Worm (Caenorhabditis elegans): Measurements from ENCODE around the gene hog-1.

hog-1 gene

ce11 chrX:5829175-5829574, 24.9 kb downstream of the hog-1 start, which contains the start of gene acp-5:
TSS of gene acp-5 (plus strand) at chrX:5829435.
- TF ChIP-seq mxl-3 (GFP tag; optimal IDR thresholded peaks at IDR 0.05) (no peak), dmd-6 (GFP tag; IDR thresholded peaks at IDR 0.05) (0 out of 2 replicates have a peak, but pooled peaks have one; percentile 19), daf-16 (GFP tag; optimal IDR thresholded peaks at IDR 0.05) (no peak), daf-16 (tag; optimal IDR thresholded peaks at IDR 0.05) (peak; percentile 72), nhr-77 (tag; optimal IDR thresholded peaks at IDR 0.05) (peak; percentile 26), pqm-1 (tag; optimal IDR thresholded peaks at IDR 0.05) (peak; percentile 14), zfp-3 (GFP tag; conservative IDR thresholded peaks at IDR 0.05) (no peak), dve-1 (tag; optimal IDR thresholded peaks at IDR 0.05; ENCODE audit: insufficient read depth) (peak; percentile 42), nhr-28 (tag; optimal IDR thresholded peaks at IDR 0.05) (peak; percentile 92), lin-1 (GFP tag; IDR thresholded peaks at IDR 0.05) (no peak), ZK337.2 (GFP tag; IDR thresholded peaks at IDR 0.05) (no peak), hlh-11 (tag; optimal IDR thresholded peaks at IDR 0.05) (peak; percentile 42)

DNA sequence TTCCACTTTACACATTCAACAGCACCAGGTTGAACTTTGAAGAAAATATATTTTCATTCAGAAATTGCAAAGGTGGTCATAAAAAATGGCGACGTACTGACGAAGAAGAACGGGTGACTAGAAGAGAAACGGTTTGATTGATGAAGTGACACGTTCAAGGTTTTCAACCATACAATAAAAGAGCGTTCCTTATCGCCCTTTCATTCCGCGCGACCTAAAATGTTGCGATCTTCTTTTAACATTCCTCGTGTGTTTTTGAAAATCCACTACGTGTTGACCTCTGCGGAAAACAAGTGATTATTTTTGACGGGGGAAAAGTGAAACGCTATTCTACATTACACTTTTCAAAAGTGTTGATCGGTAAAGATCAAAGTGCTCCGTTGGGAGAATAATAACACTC, 26.0 kb downstream of the hog-1 start:
- peak; percentile 54 for TF ChIP-seq mxl-3 (GFP tag; optimal IDR thresholded peaks at IDR 0.05)
- TF ChIP-seq tra-1 (GFP tag; IDR thresholded peaks at IDR 0.05), result no peak
- no peak for TF ChIP-seq daf-8 (GFP tag; IDR thresholded peaks at IDR 0.05)
- TF ChIP-seq mep-1 (tag; optimal IDR thresholded peaks at IDR 0.05), result peak; percentile 28
- TF ChIP-seq daf-12 (tag; optimal IDR thresholded peaks at IDR 0.05), result no peak
- no peak for TF ChIP-seq lin-13 (GFP tag; optimal IDR thresholded peaks at IDR 0.05)
- no peak for TF ChIP-seq nhr-102 (tag; optimal IDR thresholded peaks at IDR 0.05)
- no peak for TF ChIP-seq nhr-48 (tag; optimal IDR thresholded peaks at IDR 0.05)
- TF ChIP-seq mdl-1 (tag; optimal IDR thresholded peaks at IDR 0.05), result peak in 1 of 2 experiments; percentile 67
- peak; percentile 70 for TF ChIP-seq hlh-30 (tag; optimal IDR thresholded peaks at IDR 0.05; ENCODE audit: insufficient read depth)
- peak; percentile 84 for TF ChIP-seq nhr-25 (tag; optimal IDR thresholded peaks at IDR 0.05; ENCODE audit: borderline replicate concordance, insufficient read depth)
- peak in 1 of 2 experiments; percentile 18 for TF ChIP-seq lsy-2 (tag; optimal IDR thresholded peaks at IDR 0.05)
- TF ChIP-seq aha-1 (tag), result peak; percentile 83
- no peak for TF ChIP-seq ces-1 (GFP tag; optimal IDR thresholded peaks at IDR 0.05)
- peak; percentile 30 for TF ChIP-seq hlh-11 (tag; optimal IDR thresholded peaks at IDR 0.05)
- no peak for TF ChIP-seq nhr-10 (tag; optimal IDR thresholded peaks at IDR 0.05)
- no peak for TF ChIP-seq jun-1 (tag; optimal IDR thresholded peaks at IDR 0.05)
- TF ChIP-seq daf-16 (GFP tag; optimal IDR thresholded peaks at IDR 0.05), result peak in 1 of 2 experiments; percentile 80
- TF ChIP-seq daf-16 (tag; optimal IDR thresholded peaks at IDR 0.05), result no peak
- TF ChIP-seq pqm-1 (tag; optimal IDR thresholded peaks at IDR 0.05), result no peak
- no peak for TF ChIP-seq madf-5 (GFP tag; IDR thresholded peaks at IDR 0.05)
- no peak for TF ChIP-seq lin-1 (GFP tag; IDR thresholded peaks at IDR 0.05)
- peak; percentile 72 for TF ChIP-seq nhr-28 (tag; optimal IDR thresholded peaks at IDR 0.05)
- TF ChIP-seq mdt-29 (GFP tag; IDR thresholded peaks at IDR 0.05), result no peak
- TF ChIP-seq F37D6.2 (tag; optimal IDR thresholded peaks at IDR 0.05), result no peak
- peak in 1 of 2 experiments; percentile 100 for TF ChIP-seq unc-62 (GFP tag; optimal IDR thresholded peaks at IDR 0.05 in 1 of 2)
- TF ChIP-seq unc-62 (tag; optimal IDR thresholded peaks at IDR 0.05), result no peak
- no peak for TF ChIP-seq zag-1 (tag; optimal IDR thresholded peaks at IDR 0.05)

- TF ChIP-seq unc-62 (GFP tag; optimal IDR thresholded peaks at IDR 0.05 in 1 of 2) (peak in 1 of 2 experiments; percentile 77), unc-62 (tag; optimal IDR thresholded peaks at IDR 0.05) (no peak), egl-43 (GFP tag; IDR thresholded peaks at IDR 0.05) (no peak), cey-2 (tag; optimal IDR thresholded peaks at IDR 0.05; ENCODE audit: borderline replicate concordance, insufficient read depth) (no peak)
These were observed 27.1 kb downstream of the hog-1 start for ce11 chrX:5826976-5827375.

DNA sequence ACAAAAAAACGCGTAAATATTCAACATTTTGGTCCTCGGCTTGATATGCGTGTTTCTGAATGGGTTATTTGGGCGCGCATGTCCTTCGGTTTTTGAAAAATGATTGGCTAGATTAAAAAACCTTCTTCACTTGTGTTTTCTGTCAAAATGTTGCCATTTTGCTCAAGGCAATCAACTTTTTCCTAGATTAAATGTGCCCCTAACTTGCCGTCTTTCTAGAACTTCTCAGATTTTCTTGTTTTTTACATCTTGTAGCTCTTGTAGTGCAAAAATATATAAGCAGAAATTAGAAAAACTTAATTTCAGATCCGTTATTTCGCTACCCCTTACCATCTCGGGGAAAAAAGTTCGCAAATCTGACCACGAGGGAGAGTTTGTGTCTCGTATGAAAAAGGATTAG, 32.2 kb downstream of the hog-1 start, which contains the start of gene hbl-1:
TSS of gene hbl-1 (plus strand) at position 301 of the 400 bp plus-strand sequence.
- no peak for TF ChIP-seq R02D3.7 (tag; optimal IDR thresholded peaks at IDR 0.05)
- TF ChIP-seq mdl-1 (tag; optimal IDR thresholded peaks at IDR 0.05), result no peak
- no peak for TF ChIP-seq ZK337.2 (GFP tag; IDR thresholded peaks at IDR 0.05)
- no peak for TF ChIP-seq Y48G9A.11 (GFP tag; IDR thresholded peaks at IDR 0.05)
- TF ChIP-seq ctbp-1 (GFP tag; IDR thresholded peaks at IDR 0.05), result no peak
- TF ChIP-seq lin-38 (GFP tag; IDR thresholded peaks at IDR 0.05), result no peak
- TF ChIP-seq jun-1 (tag; optimal IDR thresholded peaks at IDR 0.05), result no peak
